Worm (Caenorhabditis elegans) whole organism, midembryonic: ENCODE results near the gene F54D5.23.

Source experiments
- T22C8.4 ChIP-seq: fragments of 200-800 bp; sonication (Bioruptor generic); IDR thresholded peaks from 2 replicates; pipeline ENCODE4 v1.3.6; 2022; ENCODE audit warnings: missing genetic modification characterization, missing compliant biosample characterization
- flt-1 ChIP-seq: fragments of 200-800 bp; sonication (Bioruptor generic); IDR thresholded peaks from 2 replicates; pipeline ENCODE4 v1.3.6; 2022; ENCODE audit warnings: missing genetic modification characterization, missing compliant biosample characterization
- ref-1 ChIP-seq: fragments of 200-800 bp; sonication (Bioruptor generic); conservative IDR thresholded peaks from 2 replicates; pipeline ENCODE4 v1.3.6; 2022; ENCODE audit warnings: missing genetic modification reagents, missing genetic modification characterization, missing compliant biosample characterization
- ztf-23 ChIP-seq: fragments of 200-800 bp; sonication (Bioruptor generic); IDR thresholded peaks from 2 replicates; pipeline ENCODE4 v1.3.6; 2022; ENCODE audit warnings: missing genetic modification reagents, missing genetic modification characterization, missing compliant biosample characterization

- TF ChIP-seq ref-1 (no peak), flt-1 (no peak), ztf-23 (no peak), T22C8.4 (GFP tag; lab: Robert Waterston, UW) (no peak)
Measured at ce11 chrII:11572944-11573343, 3.9 kb upstream of the F54D5.23 start, which contains the start of gene F54D5.2.
